Worm (Caenorhabditis elegans): Measurements from ENCODE around the gene sru-40.

Gene sru-40

DNA sequence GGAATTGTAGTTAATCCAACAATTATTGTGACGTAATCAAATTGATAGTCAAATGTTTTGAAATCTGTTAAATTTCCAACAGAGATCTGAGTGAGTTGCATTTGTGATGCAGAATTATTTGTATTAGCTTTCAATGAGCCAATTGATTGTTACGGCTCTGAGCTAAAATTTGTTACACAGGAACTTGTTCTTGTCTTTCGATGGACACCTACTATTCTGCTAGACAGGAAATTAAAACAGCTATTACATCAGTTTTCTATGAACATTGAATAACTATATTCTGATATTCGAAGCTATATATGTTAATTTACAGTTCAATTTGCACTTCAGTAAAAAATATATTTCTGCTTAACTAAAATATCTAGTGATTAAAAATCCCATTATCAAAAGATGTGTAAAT is at the start of gene sru-40:
TSS of gene sru-40 (minus strand) at position 101 of the 400 bp plus-strand sequence.
- TF ChIP-seq unc-62 (GFP tag; optimal IDR thresholded peaks at IDR 0.05) = no peak

ce11 chrV:9879867-9880266 is 46.1 kb upstream of the sru-40 start, which contains the start of gene sdz-31:
Gene sdz-31, plus strand, starts transcription at chrV:9880167.
- TF ChIP-seq unc-62 (GFP tag; optimal IDR thresholded peaks at IDR 0.05) = no peak

- no peak for TF ChIP-seq unc-62 (GFP tag; optimal IDR thresholded peaks at IDR 0.05)
Measured at ce11 chrV:9879404-9879803, 45.6 kb upstream of the sru-40 start, which contains the start of gene srab-26. Gene srab-26, minus strand, starts transcription at chrV:9879504.

DNA sequence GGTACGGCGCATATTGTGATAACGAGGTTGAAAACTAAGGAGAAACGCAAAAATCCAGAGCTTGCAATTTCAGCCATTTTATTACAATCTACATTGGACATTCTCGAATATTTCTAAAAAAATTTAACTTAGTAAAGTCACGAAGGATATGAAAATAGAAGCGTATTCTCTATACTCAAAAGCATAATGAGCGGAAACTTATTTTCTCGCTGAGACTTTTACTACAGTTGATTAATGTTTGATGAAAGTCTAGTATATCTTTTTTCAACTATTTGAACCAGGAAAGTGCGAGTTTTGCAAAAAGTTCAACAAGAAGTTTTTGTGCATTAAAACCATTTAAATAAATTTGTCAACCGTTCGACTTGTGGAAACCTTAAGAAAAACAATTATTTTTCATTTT is 37.5 kb upstream of the sru-40 start, which contains the start of gene srab-18:
TSS of gene srab-18 (minus strand) at position 101 of the 400 bp plus-strand sequence.
- TF ChIP-seq unc-62 (GFP tag; optimal IDR thresholded peaks at IDR 0.05) = no peak

- TF ChIP-seq unc-62 (GFP tag; optimal IDR thresholded peaks at IDR 0.05) = no peak
Measured at ce11 chrV:9868311-9868710, 34.5 kb upstream of the sru-40 start, which contains the start of gene srab-17. Gene srab-17, minus strand, starts transcription at chrV:9868411.

DNA sequence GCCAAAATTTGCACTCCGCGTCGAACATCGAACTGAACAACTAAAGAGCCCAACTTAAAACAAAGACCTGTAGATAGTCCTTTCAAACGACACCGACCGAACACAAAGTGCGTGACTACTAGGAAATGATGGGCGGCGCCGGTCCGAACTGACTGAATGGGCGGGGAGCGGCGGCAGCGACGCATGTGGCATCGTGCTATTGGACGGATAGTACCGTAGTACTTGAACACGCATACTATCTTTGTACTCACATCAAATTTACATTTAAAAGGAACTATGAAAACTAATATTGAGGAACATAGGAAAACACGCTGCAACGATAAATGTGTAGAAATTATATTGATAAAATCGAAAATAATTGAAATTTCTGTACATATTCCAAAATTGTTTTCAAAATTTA is 26.5 kb upstream of the sru-40 start:
- no peak for TF ChIP-seq unc-62 (GFP tag; optimal IDR thresholded peaks at IDR 0.05)

DNA sequence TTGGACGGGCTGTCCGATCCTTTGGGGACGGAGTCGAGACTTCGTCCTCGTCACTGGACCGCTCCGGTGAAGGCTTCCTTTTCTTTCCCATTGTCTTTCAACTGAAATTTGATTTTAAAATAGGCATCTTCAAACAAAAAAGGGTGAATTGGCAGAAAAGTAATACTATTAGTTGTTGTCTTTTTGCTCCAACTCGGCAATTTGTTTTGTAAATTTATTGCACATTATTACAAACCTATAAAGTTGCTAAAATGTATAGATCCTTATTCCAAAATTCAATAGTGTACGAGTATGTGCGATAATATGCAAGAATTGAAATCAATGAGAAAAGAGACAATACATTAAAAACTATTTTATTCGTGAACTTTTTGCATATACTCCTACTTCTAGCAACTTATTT is 26.1 kb upstream of the sru-40 start, which contains the start of gene lsy-12:
TSS of gene lsy-12 (minus strand) at position 101 of the 400 bp plus-strand sequence.
- TF ChIP-seq unc-62 (GFP tag; optimal IDR thresholded peaks at IDR 0.05) = no peak

- no peak for TF ChIP-seq unc-62 (GFP tag; optimal IDR thresholded peaks at IDR 0.05)
Measured at ce11 chrV:9856978-9857377, 23.2 kb upstream of the sru-40 start.

- TF ChIP-seq unc-62 (GFP tag; optimal IDR thresholded peaks at IDR 0.05) = no peak
Measured at ce11 chrV:9855920-9856852, 22.4 kb upstream of the sru-40 start.

DNA sequence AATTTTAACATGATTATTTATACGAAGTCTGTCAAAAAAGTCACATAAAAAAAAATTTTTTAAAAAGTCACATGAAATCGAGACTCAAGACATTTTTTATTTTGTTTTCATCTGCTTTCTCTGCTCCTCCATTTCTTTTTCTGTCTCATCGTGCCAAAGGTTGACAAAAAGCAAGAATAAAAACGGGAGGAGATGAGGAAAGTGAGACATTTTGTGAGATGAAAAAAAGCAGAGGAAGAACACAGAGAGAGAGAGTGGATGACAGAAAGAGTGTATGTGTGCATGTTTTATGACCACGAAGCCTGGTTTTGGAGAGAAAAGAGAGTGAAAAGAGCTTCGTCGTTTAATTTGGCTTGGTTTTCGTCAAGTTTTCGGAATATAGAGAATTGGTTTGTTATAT is 20.0 kb upstream of the sru-40 start:
- TF ChIP-seq unc-62 (GFP tag; optimal IDR thresholded peaks at IDR 0.05) = no peak

DNA sequence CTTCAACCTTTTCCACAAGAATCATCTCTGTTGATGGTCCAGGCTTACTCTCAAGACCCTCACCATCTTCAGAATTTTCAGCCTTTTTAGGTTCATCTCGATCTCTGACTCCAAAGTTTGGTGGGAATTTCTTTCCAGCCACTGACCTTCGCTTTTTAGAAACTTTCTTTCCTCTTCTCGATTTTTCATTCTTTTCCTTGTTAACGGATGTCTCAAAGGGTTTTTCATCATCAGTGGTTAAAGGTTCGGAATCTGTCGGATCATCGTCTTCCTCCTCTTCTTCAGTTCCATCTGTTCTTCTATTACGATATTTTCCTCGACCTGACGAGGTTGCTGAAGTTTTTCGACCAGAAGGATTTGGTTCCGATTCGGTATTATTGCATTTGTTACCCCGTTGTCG is 14.8 kb upstream of the sru-40 start:
- TF ChIP-seq unc-62 (GFP tag; optimal IDR thresholded peaks at IDR 0.05) = no peak

ce11 chrV:9843376-9843916 is 9.6 kb upstream of the sru-40 start, which contains the start of gene sru-8:
Gene sru-8, plus strand, starts transcription at chrV:9843866.
- no peak for TF ChIP-seq unc-62 (GFP tag; optimal IDR thresholded peaks at IDR 0.05)

- TF ChIP-seq unc-62 (GFP tag; optimal IDR thresholded peaks at IDR 0.05) = no peak
Measured at ce11 chrV:9841376-9841775, 7.6 kb upstream of the sru-40 start, which contains the start of gene sru-36. Gene sru-36, plus strand, starts transcription at chrV:9841676.

DNA sequence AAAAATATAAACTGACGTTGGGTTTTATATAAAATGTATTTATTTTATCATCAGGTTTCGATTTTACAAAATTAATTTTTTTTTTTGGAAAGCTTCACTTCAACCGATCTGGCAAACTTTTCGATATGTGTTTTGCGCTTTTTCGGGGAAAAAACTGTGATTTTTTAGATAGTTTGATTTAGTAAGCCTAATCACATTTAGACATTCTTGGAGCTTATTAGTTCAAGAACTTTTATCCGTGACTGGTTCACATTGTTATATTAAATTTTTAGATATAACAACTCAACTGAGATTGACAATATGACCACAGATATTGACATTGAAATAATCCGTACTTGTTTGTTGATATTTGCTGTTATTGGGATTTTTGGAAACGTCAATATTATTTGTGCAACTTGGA is 3.9 kb upstream of the sru-40 start, which contains the start of gene srsx-21:
TSS of gene srsx-21 (plus strand) at position 301 of the 400 bp plus-strand sequence.
- no peak for TF ChIP-seq unc-62 (GFP tag; optimal IDR thresholded peaks at IDR 0.05)

DNA sequence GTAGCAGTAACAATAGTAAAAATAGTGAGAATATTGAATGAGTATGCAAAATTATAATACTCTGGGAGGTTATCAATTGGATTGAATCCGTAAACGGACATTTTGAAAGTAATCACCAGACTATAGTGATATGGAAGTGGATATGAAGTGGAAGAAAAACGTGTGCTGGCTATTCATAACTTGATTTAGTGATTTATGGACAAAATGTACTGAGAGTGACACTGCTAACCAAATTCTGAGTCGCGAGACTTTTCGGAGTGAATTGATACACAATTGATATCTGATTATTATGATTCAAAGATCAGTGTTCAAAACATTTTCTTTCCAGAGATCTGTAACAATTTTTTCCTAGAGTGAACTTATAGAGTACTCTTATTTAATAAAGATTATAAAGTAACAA is 2.1 kb upstream of the sru-40 start, which contains the start of gene sru-38:
TSS of gene sru-38 (minus strand) at position 101 of the 400 bp plus-strand sequence.
- no peak for TF ChIP-seq unc-62 (GFP tag; optimal IDR thresholded peaks at IDR 0.05)

- no peak for TF ChIP-seq unc-62 (GFP tag; optimal IDR thresholded peaks at IDR 0.05)
Measured at ce11 chrV:9824149-9824548, 9.7 kb downstream of the sru-40 start, which contains the start of gene str-2. Gene str-2, minus strand, starts transcription at chrV:9824249.
